Worm (Caenorhabditis elegans) whole organism, L1 larva: ENCODE data around the gene F53F4.16.

ENCODE experiments used
- alr-1 ChIP-seq: fragments of 200-800 bp; sonication (Bioruptor generic); optimal IDR thresholded peaks from 2 replicates; lab custom pipeline; 2018; ENCODE audit warnings: borderline replicate concordance, mild to moderate bottlenecking, missing genetic modification characterization, missing compliant biosample characterization
- ceh-82 ChIP-seq, 3 experiments: fragments of 150-350 bp in 1 of 3; sonication (generic microtip) in 2 of 3; optimal IDR thresholded peaks; 2 replicates each; lab custom pipeline; 2014 to 2017; ENCODE audit warnings: missing biosample characterization in 3 of 3, missing genetic modification characterization in 3 of 3
- elt-2 ChIP-seq: sonication (generic microtip); optimal IDR thresholded peaks from 2 replicates; lab custom pipeline; 2016; ENCODE audit warnings: missing genetic modification characterization, mild to moderate bottlenecking, inconsistent platforms, missing compliant biosample characterization, missing genetic modification reagents
- elt-3 ChIP-seq, 6 experiments: fragments of 150-350 bp in 1 of 6; sonication (generic microtip); optimal IDR thresholded peaks; 2 replicates each; lab custom pipeline; 2017 to 2018; ENCODE audit warnings: missing biosample characterization in 6 of 6, missing genetic modification characterization in 6 of 6, inconsistent platforms in 1 of 6
- lsy-2 ChIP-seq, 2 experiments: fragments of 150-350 bp; optimal IDR thresholded peaks; 2 replicates each; lab custom pipeline; 2014; ENCODE audit warnings: missing biosample characterization in 2 of 2, missing genetic modification characterization in 2 of 2
- nhr-77 ChIP-seq: fragments of 150-350 bp; optimal IDR thresholded peaks from 2 replicates; lab custom pipeline; 2014; ENCODE audit warnings: missing biosample characterization, missing genetic modification characterization
- pag-3 ChIP-seq: sonication (generic microtip); optimal IDR thresholded peaks from 2 replicates; lab custom pipeline; 2017; ENCODE audit warnings: missing genetic modification characterization, mild to moderate bottlenecking, missing compliant biosample characterization, antibody characterized with exemption, borderline replicate concordance; ENCODE audit not compliant: insufficient read depth
- ztf-11 ChIP-seq, 2 experiments: sonication (generic microtip); optimal IDR thresholded peaks; 2 replicates each; lab custom pipeline; 2016 to 2017; ENCODE audit warnings: missing genetic modification characterization in 2 of 2, missing biosample characterization in 1 of 2, missing compliant biosample characterization in 1 of 2

DNA sequence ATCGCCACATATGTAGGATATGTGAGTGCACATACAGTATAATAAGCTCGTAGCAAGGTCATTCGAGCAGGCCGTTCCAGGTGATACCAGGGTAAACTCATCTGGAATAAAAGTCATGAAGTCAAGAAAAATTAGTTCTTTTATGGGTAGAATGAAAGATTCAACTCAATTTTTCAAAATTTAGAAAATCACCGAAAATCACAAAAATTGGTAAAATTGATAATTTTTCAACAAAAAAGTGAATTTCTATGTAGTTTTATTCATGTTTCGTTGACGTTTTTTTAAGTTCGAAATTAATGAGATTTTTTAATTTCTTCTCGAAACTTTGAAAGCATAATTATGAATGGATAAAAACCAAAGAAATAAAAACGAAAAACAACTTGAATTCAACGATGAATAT is at the start of gene F53F4.16:
- no peak for TF ChIP-seq elt-2 (tag; lab: Kevin White, UChicago)
- no peak for TF ChIP-seq ceh-82 (tag; optimal IDR thresholded peaks at IDR 0.05; lab: Kevin White, UChicago)
- TF ChIP-seq alr-1 (tag; lab: Kevin White, UChicago): no peak
- no peak for TF ChIP-seq lsy-2 (tag; optimal IDR thresholded peaks at IDR 0.05; lab: Kevin White, UChicago)
- TF ChIP-seq ztf-11 (tag; optimal IDR thresholded peaks at IDR 0.05; lab: Kevin White, UChicago): no peak
- TF ChIP-seq elt-3 (tag; optimal IDR thresholded peaks at IDR 0.05; lab: Kevin White, UChicago): no peak
- TF ChIP-seq nhr-77: no peak
- no peak for TF ChIP-seq pag-3
